Fruit fly (Drosophila melanogaster): ENCODE data around the gene PolE2.

PolE2 gene

dm6 chr3L:5884735-5885134, 12.5 kb downstream of the PolE2 start:
- TF ChIP-seq Pif1B (GFP tag; optimal IDR thresholded peaks at IDR 0.05) (no peak), CG12605 (GFP tag; IDR thresholded peaks at IDR 0.05) (no peak), Snoo (tag; optimal IDR thresholded peaks at IDR 0.05) (no peak), CG34367 (tag; optimal IDR thresholded peaks at IDR 0.05) (no peak)

- TF ChIP-seq CG12605 (GFP tag; IDR thresholded peaks at IDR 0.05) (no peak), CG8159 (tag; optimal IDR thresholded peaks at IDR 0.05) (no peak), EcR (GFP tag; optimal IDR thresholded peaks at IDR 0.05) (no peak), D1 (tag; optimal IDR thresholded peaks at IDR 0.05) (no peak), CG34367 (tag; optimal IDR thresholded peaks at IDR 0.05) (no peak), Snoo (tag; optimal IDR thresholded peaks at IDR 0.05) (no peak), CG4496 (GFP tag; IDR thresholded peaks at IDR 0.05) (no peak), CG15710 (tag; optimal IDR thresholded peaks at IDR 0.05) (no peak), CG17806 (tag; optimal IDR thresholded peaks at IDR 0.05) (no peak)
These were observed 15.1 kb downstream of the PolE2 start, which contains the start of gene CG13287 for dm6 chr3L:5882209-5882403. CG13287 (plus strand) TSS chr3L:5882304.

dm6 chr3L:5881310-5882208, 15.7 kb downstream of the PolE2 start:
- TF ChIP-seq CG15710 (tag; optimal IDR thresholded peaks at IDR 0.05) (no peak), Pif1A (GFP tag; optimal IDR thresholded peaks at IDR 0.05) (peak; percentile 20), CG13204 (GFP tag; optimal IDR thresholded peaks at IDR 0.05) (no peak), CG14655 (GFP tag; optimal IDR thresholded peaks at IDR 0.05) (no peak), D1 (tag; optimal IDR thresholded peaks at IDR 0.05) (no peak)

- TF ChIP-seq CG13204 (GFP tag; optimal IDR thresholded peaks at IDR 0.05) (no peak), Pif1B (GFP tag; optimal IDR thresholded peaks at IDR 0.05) (no peak), Ets98B (GFP tag; IDR thresholded peaks at IDR 0.05) (no peak), rn (GFP tag; IDR thresholded peaks at IDR 0.05) (no peak), gl (tag; optimal IDR thresholded peaks at IDR 0.05) (no peak), CG8159 (tag; optimal IDR thresholded peaks at IDR 0.05) (no peak), D1 (tag; optimal IDR thresholded peaks at IDR 0.05) (no peak), fd96Ca (GFP tag; IDR thresholded peaks at IDR 0.05) (no peak), CG14655 (GFP tag; optimal IDR thresholded peaks at IDR 0.05) (no peak), CG15710 (tag; optimal IDR thresholded peaks at IDR 0.05) (no peak), CG34367 (tag; optimal IDR thresholded peaks at IDR 0.05) (no peak), CG10348 (GFP tag; IDR thresholded peaks at IDR 0.05) (no peak), Snoo (tag; optimal IDR thresholded peaks at IDR 0.05) (no peak), CG8301 (tag; optimal IDR thresholded peaks at IDR 0.05) (no peak)
These were observed 18.4 kb downstream of the PolE2 start for dm6 chr3L:5878734-5879291.

- TF ChIP-seq CG9948 (tag; optimal IDR thresholded peaks at IDR 0.05) (no peak), CG4496 (GFP tag; IDR thresholded peaks at IDR 0.05) (no peak), CG14655 (GFP tag; optimal IDR thresholded peaks at IDR 0.05) (no peak), CG8159 (tag; optimal IDR thresholded peaks at IDR 0.05) (no peak), Snoo (tag; optimal IDR thresholded peaks at IDR 0.05) (no peak), rn (GFP tag; IDR thresholded peaks at IDR 0.05) (no peak), gl (tag; optimal IDR thresholded peaks at IDR 0.05) (no peak), D1 (tag; optimal IDR thresholded peaks at IDR 0.05) (no peak), CG17806 (tag; optimal IDR thresholded peaks at IDR 0.05) (no peak), CG34367 (tag; optimal IDR thresholded peaks at IDR 0.05) (no peak), CG8301 (tag; optimal IDR thresholded peaks at IDR 0.05) (no peak), EcR (GFP tag; optimal IDR thresholded peaks at IDR 0.05) (no peak), CG32121 (GFP tag; IDR thresholded peaks at IDR 0.05) (no peak), Ets98B (GFP tag; IDR thresholded peaks at IDR 0.05) (no peak), Pif1B (GFP tag; optimal IDR thresholded peaks at IDR 0.05) (no peak), CG15710 (tag; optimal IDR thresholded peaks at IDR 0.05) (no peak), CG10348 (GFP tag; IDR thresholded peaks at IDR 0.05) (no peak), CG13204 (GFP tag; optimal IDR thresholded peaks at IDR 0.05) (no peak), CG12605 (GFP tag; IDR thresholded peaks at IDR 0.05) (no peak)
These were observed 24.2 kb downstream of the PolE2 start, which contains the start of gene CG18586 for dm6 chr3L:5873011-5873410. CG18586 (plus strand) TSS chr3L:5873311.

dm6 chr3L:5871201-5871600, 26.0 kb downstream of the PolE2 start, which contains the start of gene CG5568:
CG5568 (plus strand) TSS chr3L:5871501.
- TF ChIP-seq Pif1B (GFP tag; optimal IDR thresholded peaks at IDR 0.05) (no peak), CG14655 (GFP tag; optimal IDR thresholded peaks at IDR 0.05) (no peak), CG32121 (GFP tag; IDR thresholded peaks at IDR 0.05) (no peak), CG17806 (tag; optimal IDR thresholded peaks at IDR 0.05) (no peak), CG4496 (GFP tag; IDR thresholded peaks at IDR 0.05) (no peak), fd96Ca (GFP tag; IDR thresholded peaks at IDR 0.05) (no peak), CG34367 (tag; optimal IDR thresholded peaks at IDR 0.05) (no peak), D1 (tag; optimal IDR thresholded peaks at IDR 0.05) (no peak), Ets98B (GFP tag; IDR thresholded peaks at IDR 0.05) (no peak), CG8159 (tag; optimal IDR thresholded peaks at IDR 0.05) (no peak), CG12605 (GFP tag; IDR thresholded peaks at IDR 0.05) (no peak), Pif1A (GFP tag; optimal IDR thresholded peaks at IDR 0.05) (no peak), Snoo (tag; optimal IDR thresholded peaks at IDR 0.05) (no peak), CG10348 (GFP tag; IDR thresholded peaks at IDR 0.05) (no peak), CG8301 (tag; optimal IDR thresholded peaks at IDR 0.05) (no peak)
